Fruit fly (Drosophila melanogaster) whole organism, embryonic: ENCODE data around the gene Tfb5.
A peak's percentile ranks its signal among the peaks of the same experiment; 100 is the strongest.

Experiments used
- Aef1 ChIP-seq: fragments of 200-800 bp; sonication (Bioruptor generic); IDR thresholded peaks from 3 replicates; pipeline ENCODE4 v1.3.6; 2022; ENCODE audit warnings: missing biosample characterization, missing genetic modification characterization
- Asciz ChIP-seq: fragments of 200-800 bp; sonication (Bioruptor generic); optimal IDR thresholded peaks from 2 replicates; lab custom pipeline; 2017; ENCODE audit warnings: missing biosample characterization, mild to moderate bottlenecking, missing genetic modification characterization, missing genetic modification reagents
- BEAF-32 ChIP-seq: fragments of 200-800 bp; sonication (Bioruptor generic); optimal IDR thresholded peaks from 3 replicates; lab custom pipeline; 2017; ENCODE audit warnings: missing biosample characterization, missing genetic modification characterization, mild to moderate bottlenecking, moderate library complexity, missing genetic modification reagents
- CG10959 ChIP-seq: fragments of 200-800 bp; sonication (Bioruptor generic); IDR thresholded peaks from 2 replicates; pipeline ENCODE4 v1.3.6; 2022; ENCODE audit warnings: missing biosample characterization, missing genetic modification characterization
- CG11093 ChIP-seq: fragments of 200-800 bp; sonication (Bioruptor generic); IDR thresholded peaks from 3 replicates; pipeline ENCODE4 v1.3.6; 2022; ENCODE audit warnings: missing biosample characterization, missing genetic modification characterization
- CG15514 ChIP-seq: fragments of 200-800 bp; sonication (Bioruptor generic); optimal IDR thresholded peaks from 3 replicates; lab custom pipeline; 2017; ENCODE audit warnings: missing biosample characterization, missing genetic modification characterization, mild to moderate bottlenecking, moderate library complexity, missing genetic modification reagents
- CG1603 ChIP-seq: fragments of 200-800 bp; sonication (Bioruptor generic); optimal IDR thresholded peaks from 2 replicates; lab custom pipeline; 2019; ENCODE audit warnings: missing biosample characterization, mild to moderate bottlenecking, missing genetic modification characterization, moderate library complexity
- CG16863 ChIP-seq: fragments of 200-800 bp; sonication (Bioruptor generic); optimal IDR thresholded peaks from 3 replicates; lab custom pipeline; 2016; ENCODE audit warnings: missing biosample characterization, missing genetic modification characterization
- CG18764 ChIP-seq: fragments of 200-800 bp; sonication (Bioruptor generic); optimal IDR thresholded peaks from 3 replicates; lab custom pipeline; 2016; ENCODE audit warnings: missing biosample characterization, missing genetic modification characterization
- CG2712 ChIP-seq: fragments of 200-800 bp; optimal IDR thresholded peaks from 3 replicates; lab custom pipeline; 2019; ENCODE audit warnings: missing biosample characterization, mild to moderate bottlenecking, missing genetic modification characterization, moderate library complexity
- CG30020 ChIP-seq: fragments of 200-800 bp; optimal IDR thresholded peaks from 2 replicates; lab custom pipeline; 2019; ENCODE audit warnings: missing biosample characterization, mild to moderate bottlenecking, missing genetic modification characterization, moderate library complexity
- CG34376 ChIP-seq: fragments of 200-800 bp; sonication (Bioruptor generic); optimal IDR thresholded peaks from 2 replicates; lab custom pipeline; 2018; ENCODE audit warnings: missing biosample characterization, mild to moderate bottlenecking, missing genetic modification characterization
- CG4707 ChIP-seq: fragments of 200-800 bp; sonication (Bioruptor generic); optimal IDR thresholded peaks from 2 replicates; lab custom pipeline; 2018; ENCODE audit warnings: missing biosample characterization, mild to moderate bottlenecking, missing genetic modification characterization, moderate library complexity
- CrebB ChIP-seq: fragments of 200-800 bp; sonication (Bioruptor generic); optimal IDR thresholded peaks from 3 replicates; lab custom pipeline; 2018; ENCODE audit warnings: missing biosample characterization, mild to moderate bottlenecking, missing genetic modification characterization
- Dek ChIP-seq: fragments of 200-800 bp; sonication (Bioruptor generic); optimal IDR thresholded peaks from 3 replicates; lab custom pipeline; 2019; ENCODE audit warnings: missing biosample characterization, mild to moderate bottlenecking, missing genetic modification characterization, moderate library complexity
- Dfd ChIP-seq, 2 experiments: fragments of >200 bp; optimal IDR thresholded peaks; 2 replicates each; lab custom pipeline; 2017; ENCODE audit warnings: missing biosample characterization in 2 of 2, missing genetic modification characterization in 2 of 2
- Dll ChIP-seq: fragments of 200-800 bp; sonication (Bioruptor generic); IDR thresholded peaks from 4 replicates; pipeline ENCODE4 v1.3.6; 2022; ENCODE audit warnings: missing biosample characterization, missing genetic modification characterization; ENCODE audit not compliant: partially characterized antibody
- HLHmδ ChIP-seq: fragments of 200-800 bp; sonication (Bioruptor generic); optimal IDR thresholded peaks from 2 replicates; lab custom pipeline; 2018; ENCODE audit warnings: missing biosample characterization, mild to moderate bottlenecking, missing genetic modification characterization, moderate library complexity
- Hmx ChIP-seq: fragments of 200-800 bp; sonication (Bioruptor generic); optimal IDR thresholded peaks from 2 replicates; lab custom pipeline; 2016; ENCODE audit warnings: missing biosample characterization, missing genetic modification characterization
- Hr51 ChIP-seq, 2 experiments: fragments of 200-800 bp; sonication (Bioruptor generic); optimal IDR thresholded peaks; 2 replicates in 1 of 2; 3 replicates in 1 of 2; lab custom pipeline; 2016 to 2018; ENCODE audit warnings: missing biosample characterization in 2 of 2, missing genetic modification characterization in 2 of 2, mild to moderate bottlenecking in 1 of 2, moderate library complexity in 1 of 2
- MBD-R2 ChIP-seq: fragments of 200-800 bp; sonication (Bioruptor generic); IDR thresholded peaks from 2 replicates; pipeline ENCODE4 v1.3.6; 2022; ENCODE audit warnings: missing biosample characterization, missing genetic modification characterization
- MESR4 ChIP-seq: fragments of 200-800 bp; sonication (Bioruptor generic); optimal IDR thresholded peaks from 2 replicates; lab custom pipeline; 2018; ENCODE audit warnings: missing biosample characterization, mild to moderate bottlenecking, missing genetic modification characterization, moderate library complexity
- MTF-1 ChIP-seq: fragments of 200-800 bp; sonication (Bioruptor generic); optimal IDR thresholded peaks from 2 replicates; lab custom pipeline; 2018; ENCODE audit warnings: missing biosample characterization, mild to moderate bottlenecking, missing genetic modification characterization, borderline replicate concordance
- Myb ChIP-seq: fragments of 200-800 bp; sonication (Bioruptor generic); optimal IDR thresholded peaks from 2 replicates; lab custom pipeline; 2016; ENCODE audit warnings: missing biosample characterization, missing genetic modification characterization
- Scr ChIP-seq: fragments of 200-800 bp; sonication (Bioruptor generic); IDR thresholded peaks from 2 replicates; pipeline ENCODE4 v1.3.6; 2022; ENCODE audit warnings: missing biosample characterization, missing genetic modification characterization; ENCODE audit not compliant: partially characterized antibody
- Vsx1 ChIP-seq: fragments of 200-800 bp; sonication (Bioruptor generic); optimal IDR thresholded peaks from 2 replicates; lab custom pipeline; 2017; ENCODE audit warnings: missing biosample characterization, mild to moderate bottlenecking, missing genetic modification characterization, missing genetic modification reagents
- amos ChIP-seq: fragments of 200-800 bp; sonication (Bioruptor generic); IDR thresholded peaks from 2 replicates; pipeline ENCODE4 v1.3.6; 2022; ENCODE audit warnings: missing biosample characterization, missing genetic modification characterization; ENCODE audit not compliant: partially characterized antibody
- ato ChIP-seq: fragments of 200-800 bp; sonication (Bioruptor generic); IDR thresholded peaks from 2 replicates; pipeline ENCODE4 v1.3.6; 2022; ENCODE audit warnings: missing biosample characterization, missing genetic modification characterization; ENCODE audit not compliant: partially characterized antibody
- btn ChIP-seq: fragments of 200-800 bp; sonication (Bioruptor generic); optimal IDR thresholded peaks from 2 replicates; lab custom pipeline; 2016; ENCODE audit warnings: missing biosample characterization, missing genetic modification characterization
- chinmo ChIP-seq: fragments of 200-800 bp; sonication (Bioruptor generic); IDR thresholded peaks from 4 replicates; pipeline ENCODE4 v1.3.6; 2022; ENCODE audit warnings: missing biosample characterization, missing genetic modification characterization; ENCODE audit not compliant: partially characterized antibody
- crp ChIP-seq, 2 experiments: fragments of 200-800 bp; sonication (Bioruptor generic); optimal IDR thresholded peaks; 2 replicates in 1 of 2; 3 replicates in 1 of 2; lab custom pipeline; 2017; ENCODE audit warnings: missing biosample characterization in 2 of 2, missing genetic modification characterization in 2 of 2, mild to moderate bottlenecking in 1 of 2, moderate library complexity in 1 of 2
- emc ChIP-seq: fragments of 200-800 bp; sonication (Bioruptor generic); optimal IDR thresholded peaks from 2 replicates; lab custom pipeline; 2016; ENCODE audit warnings: missing biosample characterization, missing genetic modification characterization
- ham ChIP-seq: fragments of 200-800 bp; sonication (Bioruptor generic); IDR thresholded peaks from 2 replicates; pipeline ENCODE4 v1.3.6; 2022; ENCODE audit warnings: missing biosample characterization, missing genetic modification characterization
- jing ChIP-seq: fragments of 200-800 bp; sonication (Bioruptor generic); optimal IDR thresholded peaks from 2 replicates; lab custom pipeline; 2018; ENCODE audit warnings: missing biosample characterization, mild to moderate bottlenecking, missing genetic modification characterization
- kay ChIP-seq: fragments of 200-800 bp; sonication (Bioruptor generic); optimal IDR thresholded peaks from 2 replicates; lab custom pipeline; 2016; ENCODE audit warnings: missing biosample characterization, missing genetic modification characterization
- lbe ChIP-seq: fragments of 200-800 bp; sonication (Bioruptor generic); optimal IDR thresholded peaks from 2 replicates; lab custom pipeline; 2016; ENCODE audit warnings: missing biosample characterization, mild to moderate bottlenecking, missing genetic modification characterization
- mam ChIP-seq: fragments of 200-800 bp; sonication (Bioruptor generic); optimal IDR thresholded peaks from 3 replicates; lab custom pipeline; 2016; ENCODE audit warnings: missing biosample characterization, missing genetic modification characterization
- mld ChIP-seq: fragments of 200-800 bp; sonication (Bioruptor generic); IDR thresholded peaks from 3 replicates; pipeline ENCODE4 v1.3.6; 2022; ENCODE audit warnings: missing biosample characterization, missing genetic modification characterization; ENCODE audit not compliant: partially characterized antibody
- pho ChIP-seq: fragments of 200-800 bp; sonication (Bioruptor generic); optimal IDR thresholded peaks from 2 replicates; lab custom pipeline; 2016; ENCODE audit warnings: missing biosample characterization, missing genetic modification characterization
- pnt ChIP-seq: fragments of 200-800 bp; sonication (Bioruptor generic); optimal IDR thresholded peaks from 3 replicates; lab custom pipeline; 2016; ENCODE audit warnings: missing biosample characterization, missing genetic modification characterization
- pum ChIP-seq: fragments of 200-800 bp; sonication (Bioruptor generic); optimal IDR thresholded peaks from 2 replicates; lab custom pipeline; 2016; ENCODE audit warnings: missing biosample characterization, missing genetic modification characterization
- ranshi ChIP-seq: fragments of 200-800 bp; sonication (Bioruptor generic); IDR thresholded peaks from 2 replicates; pipeline ENCODE4 v1.3.6; 2022; ENCODE audit warnings: missing biosample characterization, missing genetic modification characterization
- repo ChIP-seq: fragments of 200-800 bp; sonication (Bioruptor generic); optimal IDR thresholded peaks from 2 replicates; lab custom pipeline; 2016; ENCODE audit warnings: missing biosample characterization, missing genetic modification characterization
- rib ChIP-seq: fragments of 200-800 bp; sonication (Bioruptor generic); IDR thresholded peaks from 2 replicates; pipeline ENCODE4 v1.3.6; 2022; ENCODE audit warnings: missing biosample characterization, missing genetic modification characterization
- ssp ChIP-seq: fragments of 200-800 bp; sonication (Bioruptor generic); IDR thresholded peaks from 2 replicates; pipeline ENCODE4 v1.3.6; 2022; ENCODE audit warnings: missing biosample characterization, missing genetic modification characterization
- sug ChIP-seq: fragments of 200-800 bp; optimal IDR thresholded peaks from 2 replicates; lab custom pipeline; 2019; ENCODE audit warnings: missing biosample characterization, mild to moderate bottlenecking, missing genetic modification characterization, moderate library complexity
- tio ChIP-seq: fragments of 200-800 bp; sonication (Bioruptor generic); optimal IDR thresholded peaks from 2 replicates; lab custom pipeline; 2017; ENCODE audit warnings: missing biosample characterization, missing genetic modification characterization, inconsistent platforms
- trem ChIP-seq: fragments of 200-800 bp; optimal IDR thresholded peaks from 3 replicates; lab custom pipeline; 2019; ENCODE audit warnings: missing biosample characterization, mild to moderate bottlenecking, missing genetic modification characterization, moderate library complexity

Gene Tfb5

dm6 chr2L:5009306-5010030, 1.2 kb downstream of the Tfb5 start, which contains the start of gene Rtnl1 (continued):
- no peak for TF ChIP-seq CG34376 (GFP tag; lab: Kevin White, UChicago)
- peak; percentile 99 for TF ChIP-seq chinmo
- TF ChIP-seq rib: no peak
- peak; percentile 67 for TF ChIP-seq ato (GFP tag; lab: Robert Waterston, UW)
- no peak for TF ChIP-seq kay (GFP tag; lab: Kevin White, UChicago)
- TF ChIP-seq tio (GFP tag; lab: Kevin White, UChicago): no peak
- TF ChIP-seq HLHmδ: no peak
- no peak for TF ChIP-seq btn (GFP tag; lab: Kevin White, UChicago)
- peak; percentile 88 for TF ChIP-seq CG1603 (tag; lab: Kevin White, UChicago)
- TF ChIP-seq MBD-R2 (GFP tag; lab: Robert Waterston, UW): peak; percentile 80
- peak in 1 of 2 experiments; percentile 77 for TF ChIP-seq crp (GFP tag; optimal IDR thresholded peaks at IDR 0.05; lab: Kevin White, UChicago)
- TF ChIP-seq CG10959: no peak
- peak; percentile 87 for TF ChIP-seq Myb (GFP tag; lab: Kevin White, UChicago)
- TF ChIP-seq emc (GFP tag; lab: Kevin White, UChicago): no peak
- TF ChIP-seq BEAF-32 (GFP tag; lab: Kevin White, UChicago): peak; percentile 98
- TF ChIP-seq pnt (GFP tag; lab: Kevin White, UChicago): no peak
- TF ChIP-seq CG16863 (GFP tag; lab: Kevin White, UChicago): peak; percentile 23
- peak; percentile 3 to 15 for TF ChIP-seq Hr51 (GFP tag; optimal IDR thresholded peaks at IDR 0.05; lab: Kevin White, UChicago)
- TF ChIP-seq Scr: peak; percentile 92
- TF ChIP-seq pum: peak; percentile 19
- TF ChIP-seq mld: peak; percentile 84; the same call in 2 of the 3 replicates
- peak; percentile 22 for TF ChIP-seq CG30020
- peak; percentile 88 for TF ChIP-seq Asciz (GFP tag; lab: Kevin White, UChicago)
- TF ChIP-seq lbe (GFP tag; lab: Kevin White, UChicago): no peak
- TF ChIP-seq ham (GFP tag; lab: Robert Waterston, UW): no peak
- peak; percentile 17 for TF ChIP-seq CrebB (tag; lab: Kevin White, UChicago)
- TF ChIP-seq MTF-1 (GFP tag; lab: Kevin White, UChicago): no peak
- peak; percentile 81 for TF ChIP-seq trem (tag; lab: Kevin White, UChicago)
- TF ChIP-seq Dfd (GFP tag; optimal IDR thresholded peaks at IDR 0.05; lab: Kevin White, UChicago): no peak
- TF ChIP-seq CG18764 (GFP tag; lab: Kevin White, UChicago): no peak
- no peak for TF ChIP-seq CG4707 (GFP tag; lab: Kevin White, UChicago)
- no peak for TF ChIP-seq jing
- TF ChIP-seq sug (tag; lab: Kevin White, UChicago): peak; percentile 63
- TF ChIP-seq MESR4 (GFP tag; lab: Kevin White, UChicago): peak; percentile 77
- TF ChIP-seq CG2712 (tag; lab: Kevin White, UChicago): peak; percentile 60
- TF ChIP-seq Dll: peak; percentile 91
- TF ChIP-seq amos (GFP tag; lab: Robert Waterston, UW): peak; percentile 96
- TF ChIP-seq Aef1 (GFP tag; lab: Robert Waterston, UW): 0 out of 3 replicates have a peak, but pooled peaks have one; percentile 26
- peak; percentile 49 for TF ChIP-seq pho (GFP tag; lab: Kevin White, UChicago)
- TF ChIP-seq Vsx1: no peak
- no peak for TF ChIP-seq ssp (GFP tag; lab: Robert Waterston, UW)
- TF ChIP-seq ranshi (GFP tag; lab: Robert Waterston, UW): no peak
- TF ChIP-seq Dek (tag; lab: Kevin White, UChicago): peak; percentile 57
- no peak for TF ChIP-seq CG11093 (GFP tag; lab: Robert Waterston, UW)
- no peak for TF ChIP-seq Hmx (GFP tag; lab: Kevin White, UChicago)
- peak; percentile 84 for TF ChIP-seq CG15514 (GFP tag; lab: Kevin White, UChicago)
- peak; percentile 32 for TF ChIP-seq mam (GFP tag; lab: Kevin White, UChicago)
- TF ChIP-seq repo (GFP tag; lab: Kevin White, UChicago): peak; percentile 26
